Worm (Caenorhabditis elegans) whole organism, L4/young adult: ENCODE results near the gene srx-104.

Experiments used
- W03F9.2 ChIP-seq: fragments of 150-350 bp; optimal IDR thresholded peaks from 2 replicates; lab custom pipeline; 2014; ENCODE audit warnings: missing biosample characterization, missing genetic modification characterization
- dao-5 ChIP-seq: sonication (generic microtip); optimal IDR thresholded peaks from 2 replicates; lab custom pipeline; 2016; ENCODE audit warnings: missing genotype, missing genetic modification characterization, moderate library complexity, missing compliant biosample characterization
- him-1 ChIP-seq: sonication (generic microtip); optimal IDR thresholded peaks from 2 replicates; lab custom pipeline; 2016; ENCODE audit warnings: missing genotype, missing genetic modification reagents, missing genetic modification characterization, missing compliant biosample characterization

ce11 chrII:3716455-3716854 is 17.0 kb upstream of the srx-104 start, which contains the start of gene srh-99:
- TF ChIP-seq dao-5 (tag; lab: Kevin White, UChicago) (no peak), W03F9.2 (tag; lab: Kevin White, UChicago) (no peak), him-1 (tag; lab: Kevin White, UChicago) (no peak)
